Fruit fly (Drosophila melanogaster) whole organism, embryonic: Measurements from ENCODE around the gene CG14036.
A peak's percentile ranks its signal among the peaks of the same experiment; 100 is the strongest.

ENCODE experiments used
- Abd-B ChIP-seq: fragments of 200-800 bp; sonication (Bioruptor generic); optimal IDR thresholded peaks from 2 replicates; lab custom pipeline; 2018; ENCODE audit warnings: missing biosample characterization, mild to moderate bottlenecking, missing genetic modification characterization, moderate library complexity
- Asciz ChIP-seq: fragments of 200-800 bp; sonication (Bioruptor generic); optimal IDR thresholded peaks from 2 replicates; lab custom pipeline; 2017; ENCODE audit warnings: missing biosample characterization, mild to moderate bottlenecking, missing genetic modification characterization, missing genetic modification reagents
- CG10366 ChIP-seq: fragments of 200-800 bp; sonication (Bioruptor generic); IDR thresholded peaks from 2 replicates; pipeline ENCODE4 v1.3.6; 2022; ENCODE audit warnings: missing biosample characterization, missing genetic modification characterization
- CG10959 ChIP-seq: fragments of 200-800 bp; sonication (Bioruptor generic); IDR thresholded peaks from 2 replicates; pipeline ENCODE4 v1.3.6; 2022; ENCODE audit warnings: missing biosample characterization, missing genetic modification characterization
- CG10979 ChIP-seq: fragments of 200-800 bp; sonication (Bioruptor generic); optimal IDR thresholded peaks from 2 replicates; lab custom pipeline; 2018; ENCODE audit warnings: missing biosample characterization, mild to moderate bottlenecking, missing genetic modification characterization, moderate library complexity
- CG12299 ChIP-seq: fragments of 200-800 bp; sonication (Bioruptor generic); optimal IDR thresholded peaks from 2 replicates; lab custom pipeline; 2018; ENCODE audit warnings: missing biosample characterization, mild to moderate bottlenecking, missing genetic modification characterization
- CG14014 ChIP-seq: fragments of 200-800 bp; sonication (Bioruptor generic); IDR thresholded peaks from 2 replicates; pipeline ENCODE4 v1.3.6; 2022; ENCODE audit warnings: missing biosample characterization, missing genetic modification characterization
- CG14860 ChIP-seq: fragments of 200-800 bp; sonication (Bioruptor generic); IDR thresholded peaks from 3 replicates; pipeline ENCODE4 v1.3.6; 2022; ENCODE audit warnings: missing biosample characterization, missing genetic modification characterization; ENCODE audit not compliant: partially characterized antibody
- CG1647 ChIP-seq: fragments of 200-800 bp; sonication (Bioruptor generic); optimal IDR thresholded peaks from 3 replicates; lab custom pipeline; 2016; ENCODE audit warnings: missing biosample characterization, missing genetic modification characterization
- CG16779 ChIP-seq: fragments of 200-800 bp; sonication (Bioruptor generic); IDR thresholded peaks from 2 replicates; pipeline ENCODE4 v1.3.6; 2022; ENCODE audit warnings: missing biosample characterization, missing genetic modification characterization
- CG2199 ChIP-seq: fragments of 200-800 bp; sonication (Bioruptor generic); IDR thresholded peaks from 3 replicates; pipeline ENCODE4 v1.3.6; 2022; ENCODE audit warnings: missing biosample characterization, missing genetic modification characterization
- CG30431 ChIP-seq: fragments of 200-800 bp; sonication (Bioruptor generic); optimal IDR thresholded peaks from 2 replicates; lab custom pipeline; 2017; ENCODE audit warnings: missing biosample characterization, missing genetic modification characterization
- CG31224 ChIP-seq: fragments of 200-800 bp; sonication (Bioruptor generic); IDR thresholded peaks from 2 replicates; pipeline ENCODE4 v1.3.6; 2022; ENCODE audit warnings: missing biosample characterization, missing genetic modification characterization
- CG31441 ChIP-seq: fragments of 200-800 bp; sonication (Bioruptor generic); IDR thresholded peaks from 2 replicates; pipeline ENCODE4 v1.3.6; 2022; ENCODE audit warnings: missing biosample characterization, missing genetic modification characterization
- CG32767 ChIP-seq: fragments of 200-800 bp; sonication (Bioruptor generic); IDR thresholded peaks from 2 replicates; pipeline ENCODE4 v1.3.6; 2022; ENCODE audit warnings: missing biosample characterization, missing genetic modification characterization
- CG33557 ChIP-seq: fragments of 200-800 bp; sonication (Bioruptor generic); optimal IDR thresholded peaks from 2 replicates; lab custom pipeline; 2019; ENCODE audit warnings: missing biosample characterization, mild to moderate bottlenecking, missing genetic modification characterization, moderate library complexity
- CG34376 ChIP-seq: fragments of 200-800 bp; sonication (Bioruptor generic); optimal IDR thresholded peaks from 2 replicates; lab custom pipeline; 2018; ENCODE audit warnings: missing biosample characterization, mild to moderate bottlenecking, missing genetic modification characterization
- CG4282 ChIP-seq: fragments of 200-800 bp; sonication (Bioruptor generic); optimal IDR thresholded peaks from 2 replicates; lab custom pipeline; 2016; ENCODE audit warnings: missing biosample characterization, missing genetic modification characterization
- CG6689 ChIP-seq: fragments of 200-800 bp; sonication (Bioruptor generic); IDR thresholded peaks from 2 replicates; pipeline ENCODE4 v1.3.6; 2022; ENCODE audit warnings: missing biosample characterization, missing genetic modification characterization
- CG7963 ChIP-seq: fragments of 200-800 bp; sonication (Bioruptor generic); IDR thresholded peaks from 3 replicates; pipeline ENCODE4 v1.3.6; 2022; ENCODE audit warnings: missing biosample characterization, missing genetic modification characterization; ENCODE audit not compliant: partially characterized antibody
- CG8924 ChIP-seq: fragments of 200-800 bp; optimal IDR thresholded peaks from 3 replicates; lab custom pipeline; 2019; ENCODE audit warnings: missing biosample characterization, mild to moderate bottlenecking, missing genetic modification characterization, moderate library complexity
- CG9817 ChIP-seq: fragments of 200-800 bp; sonication (Bioruptor generic); optimal IDR thresholded peaks from 2 replicates; lab custom pipeline; 2018; ENCODE audit warnings: missing biosample characterization, mild to moderate bottlenecking, missing genetic modification characterization, moderate library complexity
- CrebB ChIP-seq: fragments of 200-800 bp; sonication (Bioruptor generic); optimal IDR thresholded peaks from 3 replicates; lab custom pipeline; 2018; ENCODE audit warnings: missing biosample characterization, mild to moderate bottlenecking, missing genetic modification characterization
- Dfd ChIP-seq, 2 experiments: fragments of >200 bp; optimal IDR thresholded peaks; 2 replicates each; lab custom pipeline; 2017; ENCODE audit warnings: missing biosample characterization in 2 of 2, missing genetic modification characterization in 2 of 2
- Eip74EF ChIP-seq, 2 experiments: fragments of 200-800 bp in 1 of 2; fragments of >200 bp in 1 of 2; sonication (Bioruptor generic) in 1 of 2; optimal IDR thresholded peaks; 2 replicates each; lab custom pipeline; 2017 to 2019; ENCODE audit warnings: missing biosample characterization in 2 of 2, missing genetic modification characterization in 2 of 2, mild to moderate bottlenecking in 1 of 2, moderate library complexity in 1 of 2
- GATAe ChIP-seq: fragments of 200-800 bp; sonication (Bioruptor generic); conservative IDR thresholded peaks from 2 replicates; pipeline ENCODE4 v1.3.6; 2022; ENCODE audit warnings: missing biosample characterization, missing genetic modification characterization
- Nf-YB ChIP-seq: fragments of 200-800 bp; sonication (Bioruptor generic); optimal IDR thresholded peaks from 3 replicates; lab custom pipeline; 2019; ENCODE audit warnings: missing biosample characterization, mild to moderate bottlenecking, missing genetic modification characterization, moderate library complexity
- Rx ChIP-seq: fragments of 200-800 bp; sonication (Bioruptor generic); IDR thresholded peaks from 2 replicates; pipeline ENCODE4 v1.3.6; 2022; ENCODE audit warnings: missing biosample characterization, missing genetic modification characterization
- Side ChIP-seq: fragments of 200-800 bp; sonication (Bioruptor generic); optimal IDR thresholded peaks from 2 replicates; lab custom pipeline; 2016; ENCODE audit warnings: missing biosample characterization, missing genetic modification characterization
- abd-A ChIP-seq: fragments of 200-800 bp; sonication (Bioruptor generic); optimal IDR thresholded peaks from 3 replicates; lab custom pipeline; 2019; ENCODE audit warnings: missing biosample characterization, mild to moderate bottlenecking, missing genetic modification characterization, moderate library complexity
- aop ChIP-seq: fragments of 200-800 bp; sonication (Bioruptor generic); IDR thresholded peaks from 2 replicates; pipeline ENCODE4 v1.3.6; 2022; ENCODE audit warnings: missing biosample characterization, missing genetic modification characterization
- br ChIP-seq: fragments of >200 bp; optimal IDR thresholded peaks from 2 replicates; lab custom pipeline; 2017
- chinmo ChIP-seq: fragments of 200-800 bp; sonication (Bioruptor generic); IDR thresholded peaks from 4 replicates; pipeline ENCODE4 v1.3.6; 2022; ENCODE audit warnings: missing biosample characterization, missing genetic modification characterization; ENCODE audit not compliant: partially characterized antibody
- cwo ChIP-seq: fragments of 200-800 bp; sonication (Bioruptor generic); optimal IDR thresholded peaks from 3 replicates; lab custom pipeline; 2017; ENCODE audit warnings: missing biosample characterization, missing genetic modification characterization, mild to moderate bottlenecking, moderate library complexity, missing genetic modification reagents
- dimm ChIP-seq: fragments of 200-800 bp; sonication (Bioruptor generic); IDR thresholded peaks from 2 replicates; pipeline ENCODE4 v1.3.6; 2022; ENCODE audit warnings: missing biosample characterization, missing genetic modification characterization
- gfzf ChIP-seq: fragments of 200-800 bp; sonication (Bioruptor generic); optimal IDR thresholded peaks from 2 replicates; lab custom pipeline; 2016; ENCODE audit warnings: missing biosample characterization, mild to moderate bottlenecking, missing genetic modification characterization, moderate library complexity
- insv ChIP-seq, 2 experiments: fragments of 200-800 bp; sonication (Bioruptor generic); optimal IDR thresholded peaks; 3 replicates each; lab custom pipeline; 2016 to 2018; ENCODE audit warnings: missing biosample characterization in 2 of 2, missing genetic modification characterization in 2 of 2
- lola ChIP-seq, 3 experiments: fragments of >200 bp in 2 of 3; fragments of 200-800 bp in 1 of 3; sonication (Bioruptor generic) in 1 of 3; optimal IDR thresholded peaks; 2 replicates each; lab custom pipeline; 2017 to 2019; ENCODE audit warnings: missing biosample characterization in 3 of 3, missing genetic modification characterization in 3 of 3, mild to moderate bottlenecking in 1 of 3, moderate library complexity in 1 of 3
- org-1 ChIP-seq: fragments of 200-800 bp; sonication (Bioruptor generic); optimal IDR thresholded peaks from 2 replicates; lab custom pipeline; 2017; ENCODE audit warnings: missing biosample characterization, missing genetic modification characterization
- ranshi ChIP-seq: fragments of 200-800 bp; sonication (Bioruptor generic); IDR thresholded peaks from 2 replicates; pipeline ENCODE4 v1.3.6; 2022; ENCODE audit warnings: missing biosample characterization, missing genetic modification characterization
- sim ChIP-seq: fragments of 200-800 bp; sonication (Bioruptor generic); IDR thresholded peaks from 2 replicates; pipeline ENCODE4 v1.3.6; 2022; ENCODE audit warnings: missing biosample characterization, missing genetic modification characterization
- sima ChIP-seq: fragments of 200-800 bp; sonication (Bioruptor generic); optimal IDR thresholded peaks from 2 replicates; lab custom pipeline; 2016; ENCODE audit warnings: missing biosample characterization, missing genetic modification characterization
- slou ChIP-seq: fragments of 200-800 bp; sonication (Bioruptor generic); optimal IDR thresholded peaks from 3 replicates; lab custom pipeline; 2016; ENCODE audit warnings: missing biosample characterization, missing genetic modification characterization
- slp2 ChIP-seq: fragments of 200-800 bp; sonication (Bioruptor generic); optimal IDR thresholded peaks from 2 replicates; lab custom pipeline; 2016; ENCODE audit warnings: missing biosample characterization, missing genetic modification characterization
- sna ChIP-seq: fragments of 200-800 bp; sonication (Bioruptor generic); IDR thresholded peaks from 2 replicates; pipeline ENCODE4 v1.3.6; 2022; ENCODE audit warnings: missing biosample characterization, missing genetic modification characterization; ENCODE audit not compliant: partially characterized antibody
- sqz ChIP-seq: fragments of 200-800 bp; sonication (Bioruptor generic); optimal IDR thresholded peaks from 3 replicates; lab custom pipeline; 2018; ENCODE audit warnings: missing biosample characterization, mild to moderate bottlenecking, missing genetic modification characterization
- tin ChIP-seq: fragments of 200-800 bp; sonication (Bioruptor generic); optimal IDR thresholded peaks from 3 replicates; lab custom pipeline; 2016; ENCODE audit warnings: missing biosample characterization, missing genetic modification characterization
- tna ChIP-seq: fragments of 200-800 bp; sonication (Bioruptor generic); IDR thresholded peaks from 2 replicates; pipeline ENCODE4 v1.3.6; 2022; ENCODE audit warnings: missing biosample characterization, missing genetic modification characterization; ENCODE audit not compliant: partially characterized antibody
- twi ChIP-seq: fragments of 200-800 bp; optimal IDR thresholded peaks from 2 replicates; lab custom pipeline; 2019; ENCODE audit warnings: missing biosample characterization, mild to moderate bottlenecking, missing genetic modification characterization, moderate library complexity
- zf30C ChIP-seq: fragments of 200-800 bp; sonication (Bioruptor generic); optimal IDR thresholded peaks from 3 replicates; lab custom pipeline; 2018; ENCODE audit warnings: missing biosample characterization, mild to moderate bottlenecking, missing genetic modification characterization

CG14036 gene

DNA sequence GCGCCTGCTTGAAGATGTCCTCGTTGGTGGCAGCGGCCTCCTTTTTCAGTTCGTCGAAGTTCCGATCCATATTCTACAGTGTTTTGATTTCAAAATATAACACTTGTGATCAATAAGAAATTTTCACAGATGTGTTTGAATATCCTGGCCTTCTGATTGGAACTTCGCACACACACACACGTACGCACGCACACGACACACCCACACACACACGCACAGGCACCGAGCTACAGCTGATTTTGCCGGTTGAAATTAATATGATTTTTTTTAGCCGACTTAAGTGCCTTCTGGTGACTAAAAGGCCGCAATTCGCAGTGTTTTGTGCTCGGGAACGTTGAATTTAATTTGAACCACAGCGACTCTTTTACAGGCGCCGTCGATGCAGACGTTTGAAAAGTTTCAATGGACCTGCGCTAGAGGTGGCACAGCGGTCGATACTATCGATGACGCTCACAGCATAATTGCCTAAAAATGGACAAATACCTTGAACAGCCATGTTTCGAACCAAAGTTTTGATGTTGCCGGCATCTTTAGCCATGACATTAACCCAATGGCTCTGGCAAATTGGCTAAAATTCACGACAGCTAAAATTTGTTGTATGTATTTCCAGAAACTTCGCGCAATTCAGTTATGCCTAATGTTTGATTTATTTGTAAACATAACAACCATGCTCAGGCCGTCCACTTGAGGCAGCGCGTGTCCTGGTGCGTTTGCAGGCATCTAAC is 45.3 kb downstream of the CG14036 start, which contains the start of gene Rtnl1 (continued):
- TF ChIP-seq CG33557 (GFP tag; lab: Kevin White, UChicago) (no peak), Nf-YB (peak; percentile 21), Rx (GFP tag; lab: Robert Waterston, UW) (no peak), chinmo (GFP tag; lab: Robert Waterston, UW) (peak; percentile 99), ranshi (GFP tag; lab: Robert Waterston, UW) (no peak), lola (GFP tag; optimal IDR thresholded peaks at IDR 0.05; lab: Kevin White, UChicago) (no peak), Abd-B (GFP tag; lab: Kevin White, UChicago) (peak; percentile 67), CG16779 (GFP tag; lab: Robert Waterston, UW) (no peak), CG7963 (GFP tag; lab: Robert Waterston, UW) (peak; percentile 88; the same call in 2 of the 3 replicates), CG4282 (GFP tag; lab: Kevin White, UChicago) (no peak), slp2 (GFP tag; lab: Kevin White, UChicago) (no peak), gfzf (GFP tag; lab: Kevin White, UChicago) (peak; percentile 99), abd-A (tag; lab: Kevin White, UChicago) (no peak), GATAe (GFP tag; lab: Robert Waterston, UW) (no peak), tin (GFP tag; lab: Kevin White, UChicago) (no peak), Asciz (GFP tag; lab: Kevin White, UChicago) (peak; percentile 88), sima (no peak), tna (peak; percentile 90), sim (GFP tag; lab: Robert Waterston, UW) (no peak), CG1647 (GFP tag; lab: Kevin White, UChicago) (peak; percentile 43), cwo (GFP tag; lab: Kevin White, UChicago) (no peak), zf30C (GFP tag; lab: Kevin White, UChicago) (no peak), dimm (GFP tag; lab: Robert Waterston, UW) (no peak), slou (GFP tag; lab: Kevin White, UChicago) (no peak), Side (GFP tag; lab: Kevin White, UChicago) (peak; percentile 3), CrebB (tag; lab: Kevin White, UChicago) (peak; percentile 17), org-1 (GFP tag; lab: Kevin White, UChicago) (no peak), aop (no peak), Dfd (GFP tag; optimal IDR thresholded peaks at IDR 0.05; lab: Kevin White, UChicago) (no peak), CG2199 (no peak), CG14014 (GFP tag; lab: Robert Waterston, UW) (no peak), CG34376 (GFP tag; lab: Kevin White, UChicago) (no peak), CG10959 (GFP tag; lab: Robert Waterston, UW) (no peak), CG9817 (peak; percentile 9), Eip74EF (GFP tag; optimal IDR thresholded peaks at IDR 0.05; lab: Kevin White, UChicago) (peak in 1 of 2 experiments; percentile 1), sna (GFP tag; lab: Robert Waterston, UW) (peak; percentile 82), CG30431 (GFP tag; lab: Kevin White, UChicago) (no peak), CG31224 (GFP tag; lab: Robert Waterston, UW) (no peak), CG10979 (tag; lab: Kevin White, UChicago) (peak; percentile 17), CG14860 (GFP tag; lab: Robert Waterston, UW) (peak; percentile 79), CG8924 (tag; lab: Kevin White, UChicago) (peak; percentile 20), insv (GFP tag; optimal IDR thresholded peaks at IDR 0.05; lab: Kevin White, UChicago) (peak; percentile 87 to 98), CG12299 (tag; lab: Kevin White, UChicago) (peak; percentile 19), br (lab: Kevin White, UChicago) (no peak), CG31441 (no peak), sqz (GFP tag; lab: Kevin White, UChicago) (no peak), CG32767 (GFP tag; lab: Robert Waterston, UW) (no peak), CG10366 (no peak), twi (tag; lab: Kevin White, UChicago) (no peak), CG6689 (GFP tag; lab: Robert Waterston, UW) (no peak)
